Fruit fly (Drosophila melanogaster): ENCODE measurements around the gene CG34437.

Gene CG34437

DNA sequence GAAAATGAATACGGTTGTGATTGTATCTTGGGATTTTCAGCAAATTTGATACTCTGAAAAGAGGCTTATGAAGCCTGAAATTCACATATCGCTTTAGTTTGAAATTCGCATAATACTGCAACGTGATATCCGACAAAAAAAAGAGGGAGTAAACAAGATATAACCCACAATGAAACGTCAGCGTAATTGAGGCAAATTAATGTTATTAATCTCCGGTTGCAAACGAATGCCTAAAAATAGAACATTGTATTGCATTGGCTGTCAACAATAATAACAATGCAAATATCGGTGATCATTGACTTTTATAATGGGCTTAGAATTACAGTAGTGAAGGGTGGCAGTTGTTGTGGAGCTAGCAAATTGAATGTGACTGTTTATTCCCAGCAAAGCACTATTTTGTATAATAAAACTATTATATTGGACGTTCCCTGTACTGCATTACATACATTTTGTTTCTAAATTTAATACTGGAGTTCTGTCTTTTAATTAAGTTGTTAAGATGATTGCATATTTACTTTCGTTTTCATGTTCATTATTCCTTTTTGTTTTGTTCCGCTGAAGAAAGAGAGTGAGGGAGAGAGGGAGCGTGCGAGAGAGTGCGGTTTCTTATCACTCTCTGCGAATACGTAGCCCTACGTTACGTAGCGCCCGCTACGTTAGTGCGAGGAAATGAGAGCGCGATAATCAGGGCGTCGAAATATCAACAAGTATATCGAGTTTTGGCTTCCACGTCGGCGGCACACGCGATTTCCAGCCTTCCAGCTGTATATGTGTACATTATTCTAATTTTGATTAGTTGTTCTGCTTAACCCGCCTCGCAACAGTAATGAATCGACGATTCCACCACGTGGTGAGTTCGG lies 47.0 kb downstream of the CG34437 start (continued):
- TF ChIP-seq NC2α (GFP tag; optimal IDR thresholded peaks at IDR 0.05) (no peak), HLH54F (GFP tag; optimal IDR thresholded peaks at IDR 0.05) (no peak), CG10209 (GFP tag; optimal IDR thresholded peaks at IDR 0.05) (no peak), CG10959 (GFP tag; IDR thresholded peaks at IDR 0.05) (no peak), fu2 (GFP tag; optimal IDR thresholded peaks at IDR 0.05) (no peak), NFAT (GFP tag; IDR thresholded peaks at IDR 0.05) (no peak), hkb (optimal IDR thresholded peaks at IDR 0.05) (no peak), hkb (GFP tag; IDR thresholded peaks at IDR 0.05) (0 out of 2 replicates have a peak, but pooled peaks have one; percentile 17), Sry-β (GFP tag; optimal IDR thresholded peaks at IDR 0.05) (no peak), CG18011 (GFP tag; optimal IDR thresholded peaks at IDR 0.05) (no peak), CG9215 (GFP tag; IDR thresholded peaks at IDR 0.05) (no peak), CG3726 (GFP tag; IDR thresholded peaks at IDR 0.05) (no peak), CG13123 (GFP tag; optimal IDR thresholded peaks at IDR 0.05) (no peak), Stat92E (GFP tag; optimal IDR thresholded peaks at IDR 0.05) (no peak), pfk (GFP tag; optimal IDR thresholded peaks at IDR 0.05) (peak; percentile 48), CG9797 (GFP tag; optimal IDR thresholded peaks at IDR 0.05) (no peak), dpn (GFP tag; optimal IDR thresholded peaks at IDR 0.05) (no peak), tap (tag; optimal IDR thresholded peaks at IDR 0.05) (no peak), ato (GFP tag; IDR thresholded peaks at IDR 0.05; ENCODE audit: partially characterized antibody) (no peak), CG4707 (GFP tag; optimal IDR thresholded peaks at IDR 0.05) (no peak), lmd (GFP tag; IDR thresholded peaks at IDR 0.05) (no peak), maf-S (GFP tag; optimal IDR thresholded peaks at IDR 0.05) (no peak), crc (GFP tag; optimal IDR thresholded peaks at IDR 0.05) (no peak), sim (GFP tag; IDR thresholded peaks at IDR 0.05) (no peak), CG7963 (GFP tag; IDR thresholded peaks at IDR 0.05; ENCODE audit: partially characterized antibody) (no peak), cas (GFP tag; IDR thresholded peaks at IDR 0.05) (no peak), nau (GFP tag; optimal IDR thresholded peaks at IDR 0.05) (no peak), sc (optimal IDR thresholded peaks at IDR 0.05) (no peak), sc (GFP tag; optimal IDR thresholded peaks at IDR 0.05) (no peak), CG2202 (tag; optimal IDR thresholded peaks at IDR 0.05) (no peak), Scr (GFP tag; IDR thresholded peaks at IDR 0.05; ENCODE audit: partially characterized antibody) (peak; percentile 44), CG6683 (GFP tag; optimal IDR thresholded peaks at IDR 0.05) (no peak), ash1 (GFP tag; optimal IDR thresholded peaks at IDR 0.05) (peak; percentile 34), so (GFP tag; IDR thresholded peaks at IDR 0.05) (no peak), CG4617 (GFP tag; optimal IDR thresholded peaks at IDR 0.05; ENCODE audit: borderline replicate concordance) (no peak), org-1 (GFP tag; optimal IDR thresholded peaks at IDR 0.05) (no peak), CG1792 (GFP tag; optimal IDR thresholded peaks at IDR 0.05) (no peak), H2.0 (GFP tag; IDR thresholded peaks at IDR 0.05) (no peak), CG7271 (tag; optimal IDR thresholded peaks at IDR 0.05) (no peak), CG7745 (tag; optimal IDR thresholded peaks at IDR 0.05) (no peak), stwl (tag; optimal IDR thresholded peaks at IDR 0.05) (peak; percentile 25), BEAF-32 (GFP tag; optimal IDR thresholded peaks at IDR 0.05) (peak; percentile 10), hbn (GFP tag; IDR thresholded peaks at IDR 0.05; ENCODE audit: partially characterized antibody) (no peak), B-H1 (GFP tag; IDR thresholded peaks at IDR 0.05) (no peak), cad (GFP tag; optimal IDR thresholded peaks at IDR 0.05) (peak; percentile 10), CG15269 (tag; optimal IDR thresholded peaks at IDR 0.05) (no peak), CG4282 (GFP tag; optimal IDR thresholded peaks at IDR 0.05) (no peak), CG15696 (tag; optimal IDR thresholded peaks at IDR 0.05) (no peak), unpg (GFP tag; optimal IDR thresholded peaks at IDR 0.05) (no peak)

All from whole organism, embryonic.